Worm (Caenorhabditis elegans) whole organism, early embryonic: ENCODE data around the gene F16G10.14.

Experiments used
- hmbx-1 ChIP-seq: sonication (generic microtip); optimal IDR thresholded peaks from 2 replicates; lab custom pipeline; 2016; ENCODE audit warnings: mild to moderate bottlenecking, missing genetic modification characterization, missing compliant biosample characterization
- hmg-4 ChIP-seq: fragments of 200-800 bp; sonication (Bioruptor generic); optimal IDR thresholded peaks from 2 replicates; lab custom pipeline; 2018; ENCODE audit warnings: mild to moderate bottlenecking, missing genetic modification characterization, missing compliant biosample characterization
- scrt-1 ChIP-seq: fragments of 200-800 bp; sonication (Bioruptor generic); IDR thresholded peaks from 2 replicates; pipeline ENCODE4 v1.3.6; 2022; ENCODE audit warnings: missing genetic modification characterization, missing compliant biosample characterization

ce11 chrII:2411555-2411954 is 12.8 kb upstream of the F16G10.14 start:
- TF ChIP-seq hmg-4 (GFP tag; lab: Kevin White, UChicago) (no peak), hmbx-1 (tag; lab: Kevin White, UChicago) (no peak), scrt-1 (GFP tag; lab: Robert Waterston, UW) (no peak)
